Fruit fly (Drosophila melanogaster) whole organism, prepupa: ENCODE data around the gene CG31099.

Source experiments
- CG11762 ChIP-seq: fragments of 200-800 bp; sonication (Bioruptor generic); optimal IDR thresholded peaks from 3 replicates; lab custom pipeline; 2016; ENCODE audit warnings: missing biosample characterization, missing genetic modification characterization; ENCODE audit not compliant: insufficient read depth
- CG15336 ChIP-seq: fragments of 200-800 bp; sonication (Bioruptor generic); IDR thresholded peaks from 2 replicates; pipeline ENCODE4 v1.3.6; 2022; ENCODE audit warnings: missing biosample characterization, missing genetic modification characterization
- CG1621 ChIP-seq: fragments of 200-800 bp; sonication (Bioruptor generic); optimal IDR thresholded peaks from 3 replicates; lab custom pipeline; 2018; ENCODE audit warnings: missing biosample characterization, mild to moderate bottlenecking, missing genetic modification characterization
- CG16779 ChIP-seq: fragments of 200-800 bp; sonication (Bioruptor generic); optimal IDR thresholded peaks from 3 replicates; lab custom pipeline; 2017; ENCODE audit warnings: missing biosample characterization, mild to moderate bottlenecking, missing genetic modification characterization
- CG32006 ChIP-seq: fragments of 200-800 bp; sonication (Bioruptor generic); optimal IDR thresholded peaks from 3 replicates; lab custom pipeline; 2017; ENCODE audit warnings: missing biosample characterization, mild to moderate bottlenecking, missing genetic modification characterization
- CG3919 ChIP-seq: fragments of 200-800 bp; sonication (Bioruptor generic); optimal IDR thresholded peaks from 3 replicates; lab custom pipeline; 2016; ENCODE audit warnings: missing biosample characterization, missing genetic modification characterization
- CG4318 ChIP-seq: fragments of 200-800 bp; sonication (Bioruptor generic); optimal IDR thresholded peaks from 3 replicates; lab custom pipeline; 2017; ENCODE audit warnings: missing biosample characterization, mild to moderate bottlenecking, missing genetic modification characterization
- CG6808 ChIP-seq: fragments of 200-800 bp; sonication (Bioruptor generic); optimal IDR thresholded peaks from 3 replicates; lab custom pipeline; 2017; ENCODE audit warnings: missing biosample characterization, missing genetic modification characterization, mild to moderate bottlenecking, moderate library complexity, missing genetic modification reagents
- CG6854 ChIP-seq: fragments of 200-800 bp; sonication (Bioruptor generic); optimal IDR thresholded peaks from 2 replicates; lab custom pipeline; 2017; ENCODE audit warnings: missing biosample characterization, mild to moderate bottlenecking, missing genetic modification characterization
- CG7368 ChIP-seq: fragments of 200-800 bp; sonication (Bioruptor generic); optimal IDR thresholded peaks from 3 replicates; lab custom pipeline; 2016; ENCODE audit warnings: missing biosample characterization, missing genetic modification characterization
- CG8632 ChIP-seq: fragments of 200-800 bp; sonication (Bioruptor generic); optimal IDR thresholded peaks from 3 replicates; lab custom pipeline; 2016; ENCODE audit warnings: missing biosample characterization, missing genetic modification characterization
- Eip75B ChIP-seq: fragments of 200-800 bp; sonication (Bioruptor generic); optimal IDR thresholded peaks from 3 replicates; lab custom pipeline; 2016; ENCODE audit warnings: missing biosample characterization, missing genetic modification characterization
- Eip78C ChIP-seq: fragments of 200-800 bp; sonication (Bioruptor generic); peaks from one replicate; lab custom pipeline; 2016; ENCODE audit warnings: missing biosample characterization, missing genetic modification characterization
- Ets21C ChIP-seq: fragments of 200-800 bp; sonication (Bioruptor generic); optimal IDR thresholded peaks from 3 replicates; lab custom pipeline; 2016; ENCODE audit warnings: missing biosample characterization, missing genetic modification characterization
- Hr4 ChIP-seq: fragments of 200-800 bp; sonication (Bioruptor generic); optimal IDR thresholded peaks from 3 replicates; lab custom pipeline; 2016; ENCODE audit warnings: missing biosample characterization, missing genetic modification characterization
- Lpt ChIP-seq: fragments of 200-800 bp; sonication (Bioruptor generic); optimal IDR thresholded peaks from 3 replicates; lab custom pipeline; 2016; ENCODE audit warnings: missing biosample characterization, missing genetic modification characterization
- Met ChIP-seq: fragments of 200-800 bp; sonication (Bioruptor generic); optimal IDR thresholded peaks from 3 replicates; lab custom pipeline; 2016; ENCODE audit warnings: missing biosample characterization, missing genetic modification characterization
- OdsH ChIP-seq: fragments of 200-800 bp; sonication (Bioruptor generic); optimal IDR thresholded peaks from 3 replicates; lab custom pipeline; 2016; ENCODE audit warnings: missing biosample characterization, missing genetic modification characterization
- Smox ChIP-seq: fragments of 200-800 bp; sonication (Bioruptor generic); optimal IDR thresholded peaks from 3 replicates; lab custom pipeline; 2016; ENCODE audit warnings: missing biosample characterization, missing genetic modification characterization
- Sox102F ChIP-seq: fragments of 200-800 bp; sonication (Bioruptor generic); optimal IDR thresholded peaks from 2 replicates; lab custom pipeline; 2016; ENCODE audit warnings: missing biosample characterization, mild to moderate bottlenecking, missing genetic modification characterization
- Sox15 ChIP-seq: fragments of 200-800 bp; sonication (Bioruptor generic); optimal IDR thresholded peaks from 3 replicates; lab custom pipeline; 2016; ENCODE audit warnings: missing biosample characterization, missing genetic modification characterization
- achi ChIP-seq: fragments of 200-800 bp; sonication (Bioruptor generic); optimal IDR thresholded peaks from 3 replicates; lab custom pipeline; 2016; ENCODE audit warnings: missing biosample characterization, missing genetic modification characterization
- acj6 ChIP-seq: fragments of 200-800 bp; sonication (Bioruptor generic); optimal IDR thresholded peaks from 3 replicates; lab custom pipeline; 2016; ENCODE audit warnings: missing biosample characterization, missing genetic modification characterization
- esn ChIP-seq: fragments of 200-800 bp; sonication (Bioruptor generic); optimal IDR thresholded peaks from 2 replicates; lab custom pipeline; 2016; ENCODE audit warnings: missing biosample characterization, mild to moderate bottlenecking, missing genetic modification characterization, moderate library complexity
- fd59A ChIP-seq: fragments of 200-800 bp; sonication (Bioruptor generic); optimal IDR thresholded peaks from 2 replicates; lab custom pipeline; 2017; ENCODE audit warnings: missing biosample characterization, mild to moderate bottlenecking, missing genetic modification characterization, missing genetic modification reagents
- fkh ChIP-seq: fragments of 200-800 bp; sonication (Bioruptor generic); optimal IDR thresholded peaks from 3 replicates; lab custom pipeline; 2017; ENCODE audit warnings: missing biosample characterization, mild to moderate bottlenecking, missing genetic modification characterization, moderate library complexity
- lz ChIP-seq: fragments of 200-800 bp; sonication (Bioruptor generic); optimal IDR thresholded peaks from 3 replicates; lab custom pipeline; 2016; ENCODE audit warnings: missing biosample characterization, missing genetic modification characterization
- pdm3 ChIP-seq: fragments of 200-800 bp; sonication (Bioruptor generic); optimal IDR thresholded peaks from 3 replicates; lab custom pipeline; 2016; ENCODE audit warnings: missing biosample characterization, missing genetic modification characterization
- spab ChIP-seq: fragments of 200-800 bp; sonication (Bioruptor generic); optimal IDR thresholded peaks from 2 replicates; lab custom pipeline; 2017; ENCODE audit warnings: missing biosample characterization, mild to moderate bottlenecking, missing genetic modification characterization, missing genetic modification reagents
- vri ChIP-seq: fragments of 200-800 bp; sonication (Bioruptor generic); optimal IDR thresholded peaks from 3 replicates; lab custom pipeline; 2016; ENCODE audit warnings: missing biosample characterization, mild to moderate bottlenecking, missing genetic modification characterization

Gene CG31099

dm6 chr3R:25275276-25275675 is 35.5 kb downstream of the CG31099 start:
- TF ChIP-seq CG15336 (no peak), fkh (GFP tag; lab: Kevin White, UChicago) (peak; percentile 71), acj6 (GFP tag; lab: Kevin White, UChicago) (no peak), esn (no peak), vri (GFP tag; lab: Kevin White, UChicago) (peak; percentile 63), CG32006 (no peak), Met (GFP tag; lab: Kevin White, UChicago) (no peak), CG16779 (tag; lab: Kevin White, UChicago) (peak; percentile 2), Eip78C (GFP tag; lab: Kevin White, UChicago) (no peak), Ets21C (GFP tag; lab: Kevin White, UChicago) (no peak)

- TF ChIP-seq CG16779 (tag; lab: Kevin White, UChicago) = no peak
- TF ChIP-seq, all 60 proteins: peak for 0
Measured at dm6 chr3R:25273537-25273936, 37.2 kb downstream of the CG31099 start, which contains the start of gene CG11878. TSS of gene CG11878 (plus strand) at chr3R:25273837.

dm6 chr3R:25269909-25270308 is 40.8 kb downstream of the CG31099 start, which contains the start of the genes CG11889 and CG11891:
TSS of gene CG11889 (plus strand) at chr3R:25270209.
TSS of gene CG11891 (plus strand) at chr3R:25270209.
- TF ChIP-seq Lpt (GFP tag; lab: Kevin White, UChicago) (no peak), spab (GFP tag; lab: Kevin White, UChicago) (no peak), CG11762 (GFP tag; lab: Kevin White, UChicago) (no peak), pdm3 (GFP tag; lab: Kevin White, UChicago) (no peak)

- TF ChIP-seq achi (GFP tag; lab: Kevin White, UChicago) (no peak), Met (GFP tag; lab: Kevin White, UChicago) (no peak), Sox102F (no peak), Eip75B (GFP tag; lab: Kevin White, UChicago) (no peak), spab (GFP tag; lab: Kevin White, UChicago) (no peak), CG8632 (no peak), CG3919 (no peak), CG6808 (no peak), CG7368 (no peak), Sox15 (no peak), acj6 (GFP tag; lab: Kevin White, UChicago) (no peak), Smox (GFP tag; lab: Kevin White, UChicago) (no peak), fd59A (GFP tag; lab: Kevin White, UChicago) (no peak), CG15336 (no peak), OdsH (GFP tag; lab: Kevin White, UChicago) (no peak), CG11762 (GFP tag; lab: Kevin White, UChicago) (no peak), Hr4 (GFP tag; lab: Kevin White, UChicago) (no peak), CG4318 (GFP tag; lab: Kevin White, UChicago) (no peak)
Measured at dm6 chr3R:25266751-25267150, 44.0 kb downstream of the CG31099 start.

- TF ChIP-seq CG15336 (peak; percentile 31; the same call in 1 of the 2 replicates), CG32006 (no peak), esn (no peak), lz (GFP tag; lab: Kevin White, UChicago) (no peak), vri (GFP tag; lab: Kevin White, UChicago) (no peak), CG6854 (GFP tag; lab: Kevin White, UChicago) (no peak), CG1621 (tag; lab: Kevin White, UChicago) (peak; percentile 33), achi (GFP tag; lab: Kevin White, UChicago) (peak; percentile 45)
Measured at dm6 chr3R:25265589-25266201, 45.0 kb downstream of the CG31099 start, which contains the start of the genes GlnRS and RIOK2. TSS of gene GlnRS (minus strand) at chr3R:25265721. TSS of gene RIOK2 (plus strand) at chr3R:25265844.
